Worm (Caenorhabditis elegans) whole organism, L1 larva: Measurements from ENCODE around the gene Y59A8B.12.

Experiments
- C34B4.2 ChIP-seq: sonication (generic microtip); optimal IDR thresholded peaks from 2 replicates; lab custom pipeline; 2017; ENCODE audit warnings: mild to moderate bottlenecking, missing genetic modification characterization, missing compliant biosample characterization
- aha-1 ChIP-seq: fragments of 150-350 bp; optimal IDR thresholded peaks from 2 replicates; lab custom pipeline; 2014; ENCODE audit warnings: missing biosample characterization, missing genetic modification characterization
- ceh-88 ChIP-seq: fragments of 200-800 bp; sonication (Bioruptor generic); IDR thresholded peaks from 2 replicates; pipeline ENCODE4 v1.3.6; 2022; ENCODE audit warnings: missing genetic modification characterization, missing compliant biosample characterization
- ces-1 ChIP-seq: fragments of 150-350 bp; optimal IDR thresholded peaks from 2 replicates; lab custom pipeline; 2014; ENCODE audit warnings: missing biosample characterization, missing genetic modification reagents, missing genetic modification characterization
- egl-27 ChIP-seq, 2 experiments: fragments of 150-350 bp in 1 of 2; sonication (generic microtip); optimal IDR thresholded peaks; 3 replicates each; lab custom pipeline; 2017 to 2018; ENCODE audit warnings: missing biosample characterization in 2 of 2, missing genetic modification characterization in 2 of 2, missing genetic modification reagents in 2 of 2
- fkh-4 ChIP-seq: sonication (generic microtip); optimal IDR thresholded peaks from 2 replicates; lab custom pipeline; 2016; ENCODE audit warnings: missing compliant biosample characterization, missing genetic modification characterization, borderline replicate concordance
- hlh-17 ChIP-seq: fragments of 200-800 bp; sonication (Bioruptor generic); optimal IDR thresholded peaks from 2 replicates; lab custom pipeline; 2018; ENCODE audit warnings: missing genetic modification characterization, mild to moderate bottlenecking, missing compliant biosample characterization, moderate library complexity, borderline replicate concordance
- hpl-2 ChIP-seq: fragments of 150-350 bp; optimal IDR thresholded peaks from 2 replicates; lab custom pipeline; 2014; ENCODE audit warnings: missing biosample characterization, missing genetic modification reagents, missing genetic modification characterization
- jun-1 ChIP-seq: fragments of 150-350 bp; optimal IDR thresholded peaks from 2 replicates; lab custom pipeline; 2014; ENCODE audit warnings: missing biosample characterization, missing genetic modification reagents, missing genetic modification characterization
- lin-15B ChIP-seq: fragments of 150-350 bp; sonication (generic microtip); optimal IDR thresholded peaks from 3 replicates; lab custom pipeline; 2014; ENCODE audit warnings: missing biosample characterization, missing genetic modification characterization
- mep-1 ChIP-seq: fragments of 150-350 bp; optimal IDR thresholded peaks from 2 replicates; lab custom pipeline; 2014; ENCODE audit warnings: missing biosample characterization, missing genetic modification characterization
- skn-1 ChIP-seq: fragments of 150-350 bp; optimal IDR thresholded peaks from 2 replicates; lab custom pipeline; 2014; ENCODE audit warnings: missing biosample characterization, missing genetic modification characterization
- unc-130 ChIP-seq: fragments of 150-350 bp; optimal IDR thresholded peaks from 2 replicates; lab custom pipeline; 2017; ENCODE audit warnings: missing biosample characterization, missing genetic modification characterization, inconsistent platforms
- zag-1 ChIP-seq: fragments of 150-350 bp; optimal IDR thresholded peaks from 2 replicates; lab custom pipeline; 2014; ENCODE audit warnings: missing biosample characterization, missing genetic modification characterization

DNA sequence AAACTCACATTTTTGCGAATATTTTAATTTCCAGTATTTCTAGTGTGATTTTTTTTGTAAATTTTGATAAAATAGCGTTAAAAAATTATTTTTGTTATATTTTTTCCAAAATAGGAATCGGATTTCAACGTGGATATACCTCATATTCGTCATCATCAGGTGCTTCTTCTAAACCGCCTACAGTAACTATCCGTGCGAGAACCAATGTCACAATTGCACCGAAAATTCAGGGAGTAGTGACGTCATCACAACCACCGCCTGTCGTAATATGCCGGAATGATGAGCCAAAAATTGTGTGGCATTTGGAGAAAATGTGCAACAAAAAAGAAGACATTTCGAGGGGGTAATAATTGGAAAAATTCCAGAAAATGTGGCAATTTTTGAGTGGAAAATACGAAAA, 5.2 kb upstream of the Y59A8B.12 start:
- TF ChIP-seq ceh-88 (GFP tag; lab: Robert Waterston, UW) (no peak), aha-1 (tag; lab: Kevin White, UChicago) (no peak), jun-1 (tag; lab: Kevin White, UChicago) (no peak), lin-15B (no peak), mep-1 (tag; lab: Kevin White, UChicago) (no peak), ces-1 (no peak), fkh-4 (no peak), skn-1 (tag; lab: Kevin White, UChicago) (no peak), hlh-17 (no peak), egl-27 (tag; optimal IDR thresholded peaks at IDR 0.05; lab: Kevin White, UChicago) (no peak), C34B4.2 (tag; lab: Kevin White, UChicago) (no peak), hpl-2 (no peak), unc-130 (tag; lab: Kevin White, UChicago) (no peak), zag-1 (tag; lab: Kevin White, UChicago) (no peak)
